Fruit fly (Drosophila melanogaster) whole organism, embryonic: ENCODE measurements around the gene Os-C.
A peak's percentile ranks its signal among the peaks of the same experiment; 100 is the strongest.

Experiments used
- BEAF-32 ChIP-seq: fragments of 200-800 bp; sonication (Bioruptor generic); optimal IDR thresholded peaks from 3 replicates; lab custom pipeline; 2017; ENCODE audit warnings: missing biosample characterization, missing genetic modification characterization, mild to moderate bottlenecking, moderate library complexity, missing genetic modification reagents
- CG10959 ChIP-seq: fragments of 200-800 bp; sonication (Bioruptor generic); IDR thresholded peaks from 2 replicates; pipeline ENCODE4 v1.3.6; 2022; ENCODE audit warnings: missing biosample characterization, missing genetic modification characterization
- CG11093 ChIP-seq: fragments of 200-800 bp; sonication (Bioruptor generic); IDR thresholded peaks from 3 replicates; pipeline ENCODE4 v1.3.6; 2022; ENCODE audit warnings: missing biosample characterization, missing genetic modification characterization
- CG11247 ChIP-seq: fragments of 200-800 bp; sonication (Bioruptor generic); IDR thresholded peaks from 2 replicates; pipeline ENCODE4 v1.3.6; 2022; ENCODE audit warnings: missing biosample characterization, missing genetic modification characterization
- CG12236 ChIP-seq: fragments of 200-800 bp; sonication (Bioruptor generic); optimal IDR thresholded peaks from 2 replicates; lab custom pipeline; 2016; ENCODE audit warnings: missing biosample characterization, missing genetic modification characterization
- CG12391 ChIP-seq: fragments of 200-800 bp; sonication (Bioruptor generic); optimal IDR thresholded peaks from 3 replicates; lab custom pipeline; 2018; ENCODE audit warnings: missing biosample characterization, mild to moderate bottlenecking, missing genetic modification characterization, moderate library complexity
- CG12659 ChIP-seq: fragments of 200-800 bp; sonication (Bioruptor generic); optimal IDR thresholded peaks from 3 replicates; lab custom pipeline; 2017; ENCODE audit warnings: mild to moderate bottlenecking, missing biosample characterization, missing genetic modification reagents, missing genetic modification characterization
- CG15696 ChIP-seq: fragments of 200-800 bp; sonication (Bioruptor generic); optimal IDR thresholded peaks from 2 replicates; lab custom pipeline; 2019; ENCODE audit warnings: missing biosample characterization, mild to moderate bottlenecking, missing genetic modification characterization, moderate library complexity
- CG16779 ChIP-seq: fragments of 200-800 bp; sonication (Bioruptor generic); IDR thresholded peaks from 2 replicates; pipeline ENCODE4 v1.3.6; 2022; ENCODE audit warnings: missing biosample characterization, missing genetic modification characterization
- CG17802 ChIP-seq: fragments of 200-800 bp; sonication (Bioruptor generic); optimal IDR thresholded peaks from 2 replicates; lab custom pipeline; 2018; ENCODE audit warnings: missing biosample characterization, mild to moderate bottlenecking, missing genetic modification characterization, moderate library complexity
- CG30020 ChIP-seq: fragments of 200-800 bp; optimal IDR thresholded peaks from 2 replicates; lab custom pipeline; 2019; ENCODE audit warnings: missing biosample characterization, mild to moderate bottlenecking, missing genetic modification characterization, moderate library complexity
- CG32767 ChIP-seq: fragments of 200-800 bp; sonication (Bioruptor generic); IDR thresholded peaks from 2 replicates; pipeline ENCODE4 v1.3.6; 2022; ENCODE audit warnings: missing biosample characterization, missing genetic modification characterization
- CG3281 ChIP-seq: fragments of 200-800 bp; sonication (Bioruptor generic); optimal IDR thresholded peaks from 3 replicates; lab custom pipeline; 2017; ENCODE audit warnings: missing biosample characterization, mild to moderate bottlenecking, missing genetic modification characterization
- CG5180 ChIP-seq: fragments of 200-800 bp; sonication (Bioruptor generic); optimal IDR thresholded peaks from 3 replicates; lab custom pipeline; 2017; ENCODE audit warnings: missing biosample characterization, missing genetic modification characterization, mild to moderate bottlenecking, moderate library complexity, missing genetic modification reagents
- CG6765 ChIP-seq: fragments of 200-800 bp; sonication (Bioruptor generic); optimal IDR thresholded peaks from 3 replicates; lab custom pipeline; 2017; ENCODE audit warnings: missing biosample characterization, mild to moderate bottlenecking, missing genetic modification characterization
- CG7839 ChIP-seq: fragments of 200-800 bp; sonication (Bioruptor generic); optimal IDR thresholded peaks from 3 replicates; lab custom pipeline; 2018; ENCODE audit warnings: missing biosample characterization, mild to moderate bottlenecking, missing genetic modification characterization, moderate library complexity
- CG7928 ChIP-seq: fragments of 200-800 bp; sonication (Bioruptor generic); optimal IDR thresholded peaks from 2 replicates; lab custom pipeline; 2017; ENCODE audit warnings: missing biosample characterization, mild to moderate bottlenecking, missing genetic modification characterization
- CG7987 ChIP-seq: fragments of 200-800 bp; sonication (Bioruptor generic); optimal IDR thresholded peaks from 2 replicates; lab custom pipeline; 2018; ENCODE audit warnings: missing biosample characterization, mild to moderate bottlenecking, missing genetic modification characterization, moderate library complexity
- CG8089 ChIP-seq: fragments of 200-800 bp; sonication (Bioruptor generic); optimal IDR thresholded peaks from 3 replicates; lab custom pipeline; 2016; ENCODE audit warnings: missing biosample characterization, missing genetic modification characterization
- CG8478 ChIP-seq: fragments of >200 bp; optimal IDR thresholded peaks from 2 replicates; lab custom pipeline; 2018
- Chrac-16 ChIP-seq: fragments of 200-800 bp; sonication (Bioruptor generic); optimal IDR thresholded peaks from 3 replicates; lab custom pipeline; 2016; ENCODE audit warnings: missing biosample characterization, missing genetic modification characterization
- CoRest ChIP-seq: fragments of 200-800 bp; sonication (Bioruptor generic); optimal IDR thresholded peaks from 3 replicates; lab custom pipeline; 2018; ENCODE audit warnings: missing biosample characterization, mild to moderate bottlenecking, missing genetic modification characterization, moderate library complexity
- Deaf1 ChIP-seq: fragments of 200-800 bp; optimal IDR thresholded peaks from 3 replicates; lab custom pipeline; 2019; ENCODE audit warnings: missing biosample characterization, mild to moderate bottlenecking, missing genetic modification characterization, moderate library complexity
- Doc3 ChIP-seq: fragments of 200-800 bp; sonication (Bioruptor generic); IDR thresholded peaks from 3 replicates; pipeline ENCODE4 v1.3.6; 2022; ENCODE audit warnings: missing biosample characterization, missing genetic modification characterization; ENCODE audit not compliant: partially characterized antibody
- GATAe ChIP-seq: fragments of 200-800 bp; sonication (Bioruptor generic); conservative IDR thresholded peaks from 2 replicates; pipeline ENCODE4 v1.3.6; 2022; ENCODE audit warnings: missing biosample characterization, missing genetic modification characterization
- Hey ChIP-seq: fragments of 200-800 bp; sonication (Bioruptor generic); optimal IDR thresholded peaks from 3 replicates; lab custom pipeline; 2018; ENCODE audit warnings: missing biosample characterization, mild to moderate bottlenecking, missing genetic modification characterization
- Hmr ChIP-seq: fragments of 200-800 bp; sonication (Bioruptor generic); optimal IDR thresholded peaks from 3 replicates; lab custom pipeline; 2017; ENCODE audit warnings: mild to moderate bottlenecking, missing biosample characterization, missing genetic modification reagents, missing genetic modification characterization
- Hr3 ChIP-seq: fragments of 200-800 bp; sonication (Bioruptor generic); optimal IDR thresholded peaks from 3 replicates; lab custom pipeline; 2016; ENCODE audit warnings: missing biosample characterization, missing genetic modification characterization
- Max ChIP-seq: fragments of 200-800 bp; sonication (Bioruptor generic); optimal IDR thresholded peaks from 2 replicates; lab custom pipeline; 2016; ENCODE audit warnings: missing biosample characterization, mild to moderate bottlenecking, missing genetic modification characterization
- Neu2 ChIP-seq: fragments of 200-800 bp; sonication (Bioruptor generic); optimal IDR thresholded peaks from 3 replicates; lab custom pipeline; 2016; ENCODE audit warnings: missing biosample characterization, missing genetic modification characterization, borderline replicate concordance
- NfI ChIP-seq: fragments of 200-800 bp; sonication (Bioruptor generic); optimal IDR thresholded peaks from 3 replicates; lab custom pipeline; 2018; ENCODE audit warnings: missing biosample characterization, mild to moderate bottlenecking, missing genetic modification characterization, moderate library complexity
- Sry-δ ChIP-seq: fragments of 200-800 bp; sonication (Bioruptor generic); optimal IDR thresholded peaks from 2 replicates; lab custom pipeline; 2016; ENCODE audit warnings: missing biosample characterization, missing genetic modification characterization
- aop ChIP-seq: fragments of 200-800 bp; sonication (Bioruptor generic); IDR thresholded peaks from 2 replicates; pipeline ENCODE4 v1.3.6; 2022; ENCODE audit warnings: missing biosample characterization, missing genetic modification characterization
- bowl ChIP-seq: fragments of 200-800 bp; sonication (Bioruptor generic); IDR thresholded peaks from 2 replicates; pipeline ENCODE4 v1.3.6; 2022; ENCODE audit warnings: missing biosample characterization, missing genetic modification characterization
- btn ChIP-seq: fragments of 200-800 bp; sonication (Bioruptor generic); optimal IDR thresholded peaks from 2 replicates; lab custom pipeline; 2016; ENCODE audit warnings: missing biosample characterization, missing genetic modification characterization
- dan ChIP-seq: fragments of 200-800 bp; sonication (Bioruptor generic); IDR thresholded peaks from 2 replicates; pipeline ENCODE4 v1.3.6; 2022; ENCODE audit warnings: missing biosample characterization, missing genetic modification characterization
- ftz-f1 ChIP-seq: fragments of 200-800 bp; sonication (Bioruptor generic); optimal IDR thresholded peaks from 2 replicates; lab custom pipeline; 2016; ENCODE audit warnings: missing biosample characterization, missing genetic modification characterization
- grn ChIP-seq: fragments of 200-800 bp; sonication (Bioruptor generic); optimal IDR thresholded peaks from 3 replicates; lab custom pipeline; 2017; ENCODE audit warnings: missing biosample characterization, missing genetic modification characterization
- hkb ChIP-seq, 2 experiments: fragments of 200-800 bp in 1 of 2; fragments of >200 bp in 1 of 2; sonication (Bioruptor generic) in 1 of 2; IDR thresholded peaks in 1 of 2; optimal IDR thresholded peaks in 1 of 2; 2 replicates each; pipeline versions ENCODE4 v1.3.6 to Lab custom; 2017 to 2022; ENCODE audit warnings: missing biosample characterization in 1 of 2, missing genetic modification characterization in 1 of 2
- inv ChIP-seq: fragments of 200-800 bp; sonication (Bioruptor generic); IDR thresholded peaks from 2 replicates; pipeline ENCODE4 v1.3.6; 2022; ENCODE audit warnings: missing biosample characterization, missing genetic modification characterization; ENCODE audit not compliant: partially characterized antibody
- kay ChIP-seq: fragments of 200-800 bp; sonication (Bioruptor generic); optimal IDR thresholded peaks from 2 replicates; lab custom pipeline; 2016; ENCODE audit warnings: missing biosample characterization, missing genetic modification characterization
- oc ChIP-seq: fragments of 200-800 bp; sonication (Bioruptor generic); optimal IDR thresholded peaks from 2 replicates; lab custom pipeline; 2018; ENCODE audit warnings: missing biosample characterization, mild to moderate bottlenecking, missing genetic modification characterization, moderate library complexity
- pan ChIP-seq, 4 experiments: fragments of >200 bp in 3 of 4; fragments of 200-800 bp in 1 of 4; sonication (Bioruptor generic) in 1 of 4; optimal IDR thresholded peaks in 3 of 4; IDR thresholded peaks in 1 of 4; 2 replicates each; pipeline versions ENCODE4 v1.3.6 to Lab custom; 2017 to 2022; ENCODE audit warnings: missing biosample characterization in 2 of 4, missing genetic modification characterization in 2 of 4, mixed read lengths in 1 of 4
- run ChIP-seq: fragments of 200-800 bp; sonication (Bioruptor generic); optimal IDR thresholded peaks from 3 replicates; lab custom pipeline; 2018; ENCODE audit warnings: missing biosample characterization, mild to moderate bottlenecking, missing genetic modification characterization
- sisA ChIP-seq: fragments of 200-800 bp; sonication (Bioruptor generic); IDR thresholded peaks from 2 replicates; pipeline ENCODE4 v1.3.6; 2022; ENCODE audit warnings: missing biosample characterization, missing genetic modification characterization
- twi ChIP-seq: fragments of 200-800 bp; optimal IDR thresholded peaks from 2 replicates; lab custom pipeline; 2019; ENCODE audit warnings: missing biosample characterization, mild to moderate bottlenecking, missing genetic modification characterization, moderate library complexity
- vnd ChIP-seq: fragments of 200-800 bp; sonication (Bioruptor generic); IDR thresholded peaks from 3 replicates; pipeline ENCODE4 v1.3.6; 2022; ENCODE audit warnings: missing biosample characterization, missing genetic modification characterization; ENCODE audit not compliant: partially characterized antibody
- wek ChIP-seq: fragments of 200-800 bp; sonication (Bioruptor generic); optimal IDR thresholded peaks from 3 replicates; lab custom pipeline; 2018; ENCODE audit warnings: missing biosample characterization, mild to moderate bottlenecking, missing genetic modification characterization, moderate library complexity
- zen2 ChIP-seq: fragments of 200-800 bp; sonication (Bioruptor generic); IDR thresholded peaks from 3 replicates; pipeline ENCODE4 v1.3.6; 2022; ENCODE audit warnings: missing biosample characterization, missing genetic modification characterization; ENCODE audit not compliant: partially characterized antibody

Os-C gene

DNA sequence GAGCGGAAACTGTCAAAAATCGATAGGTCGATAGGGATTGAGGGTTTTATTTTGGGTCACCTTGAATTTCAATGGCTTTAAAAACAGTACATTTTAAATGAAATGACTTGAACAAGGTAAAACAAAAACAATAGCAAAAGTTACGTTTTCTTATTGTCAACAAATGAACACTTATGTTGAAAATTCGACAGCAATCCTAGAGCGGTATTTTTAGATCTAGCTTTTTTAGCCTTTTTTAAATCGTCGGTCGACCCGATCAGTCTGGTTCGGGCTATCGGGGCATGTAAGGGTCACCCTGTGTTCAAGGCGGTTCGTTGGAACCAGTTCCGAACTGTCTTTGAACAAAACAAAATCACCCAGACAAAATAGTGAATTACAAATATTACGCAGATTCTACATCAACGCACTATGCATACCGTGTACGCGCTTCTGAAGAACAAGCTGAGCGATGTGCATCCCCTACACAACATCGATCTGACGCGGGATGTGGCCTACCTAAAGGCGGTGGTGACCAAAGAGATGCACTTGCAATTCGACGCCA is 30.4 kb downstream of the Os-C start, which contains the start of the genes CG11052 and CG3223 (continued):
- TF ChIP-seq zen2 (GFP tag; lab: Robert Waterston, UW) = no peak
- no peak for TF ChIP-seq Hmr (GFP tag; lab: Kevin White, UChicago)
- TF ChIP-seq GATAe (GFP tag; lab: Robert Waterston, UW) = no peak
- peak; percentile 55 for TF ChIP-seq BEAF-32 (GFP tag; lab: Kevin White, UChicago)
- no peak for TF ChIP-seq Deaf1 (tag; lab: Kevin White, UChicago)
- no peak for TF ChIP-seq Max (GFP tag; lab: Kevin White, UChicago)
- TF ChIP-seq dan (GFP tag; lab: Robert Waterston, UW) = no peak
- TF ChIP-seq CG11247 (GFP tag; lab: Robert Waterston, UW) = no peak
- TF ChIP-seq CG12659 (GFP tag; lab: Kevin White, UChicago) = peak; percentile 64
- no peak for TF ChIP-seq Doc3 (GFP tag; lab: Robert Waterston, UW)
- no peak for TF ChIP-seq CG10959 (GFP tag; lab: Robert Waterston, UW)
- no peak for TF ChIP-seq kay (GFP tag; lab: Kevin White, UChicago)
- no peak for TF ChIP-seq aop (GFP tag; lab: Robert Waterston, UW)
- peak; percentile 21 for TF ChIP-seq CG7987 (GFP tag; lab: Kevin White, UChicago)
- TF ChIP-seq ftz-f1 (GFP tag; lab: Kevin White, UChicago) = peak; percentile 92
- peak; percentile 85 for TF ChIP-seq CG30020 (tag; lab: Kevin White, UChicago)
- no peak for TF ChIP-seq CG3281 (GFP tag; lab: Kevin White, UChicago)
- no peak for TF ChIP-seq bowl (GFP tag; lab: Robert Waterston, UW)
- TF ChIP-seq CG32767 (GFP tag; lab: Robert Waterston, UW) = no peak
- TF ChIP-seq Hr3 (GFP tag; lab: Kevin White, UChicago) = peak; percentile 1
- TF ChIP-seq CG7839 (tag; lab: Kevin White, UChicago) = no peak
- TF ChIP-seq Sry-δ (GFP tag; lab: Kevin White, UChicago) = peak; percentile 63
- peak; percentile 36 for TF ChIP-seq CG12391 (tag; lab: Kevin White, UChicago)
- no peak for TF ChIP-seq CG8478 (lab: Kevin White, UChicago)
- TF ChIP-seq CG12236 (GFP tag; lab: Kevin White, UChicago) = no peak
- TF ChIP-seq run = no peak
- TF ChIP-seq grn (GFP tag; lab: Kevin White, UChicago) = no peak
- no peak for TF ChIP-seq btn (GFP tag; lab: Kevin White, UChicago)
- no peak for TF ChIP-seq CG8089 (GFP tag; lab: Kevin White, UChicago)
- TF ChIP-seq CG7928 (GFP tag; lab: Kevin White, UChicago) = no peak
- TF ChIP-seq CG11093 (GFP tag; lab: Robert Waterston, UW) = no peak
- TF ChIP-seq inv = peak; percentile 12; the same call in 1 of the 2 replicates
- TF ChIP-seq wek = no peak
- TF ChIP-seq sisA (GFP tag; lab: Robert Waterston, UW) = no peak
- TF ChIP-seq pan (optimal IDR thresholded peaks at IDR 0.05; lab: Kevin White, UChicago) = no peak
- TF ChIP-seq pan (GFP tag; optimal IDR thresholded peaks at IDR 0.05 in 1 of 2, IDR thresholded peaks at IDR 0.05 in 1 of 2) = peak in 1 of 2 experiments; percentile 18
- TF ChIP-seq hkb (optimal IDR thresholded peaks at IDR 0.05; lab: Kevin White, UChicago) = no peak
- no peak for TF ChIP-seq hkb (GFP tag; IDR thresholded peaks at IDR 0.05; lab: Robert Waterston, UW)
- no peak for TF ChIP-seq CG5180 (GFP tag; lab: Kevin White, UChicago)
- TF ChIP-seq Hey (tag; lab: Kevin White, UChicago) = no peak
- no peak for TF ChIP-seq CG17802 (tag; lab: Kevin White, UChicago)
- TF ChIP-seq NfI (GFP tag; lab: Kevin White, UChicago) = peak; percentile 64
- no peak for TF ChIP-seq Neu2
- peak; percentile 8 for TF ChIP-seq CG15696
- no peak for TF ChIP-seq twi (tag; lab: Kevin White, UChicago)
- no peak for TF ChIP-seq CoRest (tag; lab: Kevin White, UChicago)
- TF ChIP-seq oc = no peak
- TF ChIP-seq CG16779 (GFP tag; lab: Robert Waterston, UW) = no peak
- no peak for TF ChIP-seq CG6765 (GFP tag; lab: Kevin White, UChicago)
- no peak for TF ChIP-seq Chrac-16 (GFP tag; lab: Kevin White, UChicago)
- TF ChIP-seq vnd = no peak
